Worm (Caenorhabditis elegans): Measurements from ENCODE around the gene sdz-24.
"Not testable (repeated sequence)": the region's sequence is repeated elsewhere in the genome, so short reads cannot be mapped to it uniquely, and the experiment has no call there.

Gene sdz-24

ce11 chrII:658369-658768 lies at the start of gene sdz-24:
sdz-24 (plus strand) TSS chrII:658669.
- TF ChIP-seq cebp-2 (GFP tag; IDR thresholded peaks at IDR 0.05) (no peak), B0261.1 (tag; optimal IDR thresholded peaks at IDR 0.05) (no peak), rpc-1 (optimal IDR thresholded peaks at IDR 0.05) (no peak), rpc-1 (tag; optimal IDR thresholded peaks at IDR 0.05) (no peak), nfya-2 (GFP tag; IDR thresholded peaks at IDR 0.05) (no peak), ceh-91 (GFP tag; IDR thresholded peaks at IDR 0.05) (no peak), tlf-1 (GFP tag; optimal IDR thresholded peaks at IDR 0.05) (no peak), mel-28 (tag; optimal IDR thresholded peaks at IDR 0.05; ENCODE audit: borderline replicate concordance) (no peak), D2030.7 (GFP tag; IDR thresholded peaks at IDR 0.05) (no peak)

ce11 chrII:608757-609156 lies 49.7 kb upstream of the sdz-24 start, which contains the start of gene W04H10.1:
W04H10.1 (plus strand) TSS chrII:609057.
- TF ChIP-seq rpc-1 (optimal IDR thresholded peaks at IDR 0.05) = no peak
- TF ChIP-seq rpc-1 (tag; optimal IDR thresholded peaks at IDR 0.05) = no peak
- no peak for TF ChIP-seq B0019.2 (GFP tag; conservative IDR thresholded peaks at IDR 0.05)
- no peak for TF ChIP-seq athp-1 (tag; optimal IDR thresholded peaks at IDR 0.05)
- no peak for TF ChIP-seq snpc-1.1 (tag; optimal IDR thresholded peaks at IDR 0.05; ENCODE audit: insufficient read depth)
- TF ChIP-seq nhr-90 (tag; optimal IDR thresholded peaks at IDR 0.05) = no peak
- no peak for TF ChIP-seq unc-62 (GFP tag; optimal IDR thresholded peaks at IDR 0.05)
- TF ChIP-seq ceh-58 (GFP tag; IDR thresholded peaks at IDR 0.05) = no peak
- TF ChIP-seq tbp1 (GFP tag; optimal IDR thresholded peaks at IDR 0.05) = no peak
- TF ChIP-seq xnd-1 (tag; optimal IDR thresholded peaks at IDR 0.05) = no peak
- TF ChIP-seq bed-1 (GFP tag; IDR thresholded peaks at IDR 0.05) = no peak
- TF ChIP-seq madf-10 (tag; optimal IDR thresholded peaks at IDR 0.05) = no peak
- TF ChIP-seq lin-26 (GFP tag; IDR thresholded peaks at IDR 0.05) = no peak
- TF ChIP-seq hlh-26 (GFP tag; conservative IDR thresholded peaks at IDR 0.05) = no peak
- TF ChIP-seq madf-3 (GFP tag; IDR thresholded peaks at IDR 0.05) = no peak
- no peak for TF ChIP-seq hmg-1.2 (GFP tag; IDR thresholded peaks at IDR 0.05)
- TF ChIP-seq madf-6 (GFP tag; IDR thresholded peaks at IDR 0.05) = no peak
- no peak for TF ChIP-seq egl-44 (GFP tag; IDR thresholded peaks at IDR 0.05)
- TF ChIP-seq aptf-2 (GFP tag; conservative IDR thresholded peaks at IDR 0.05) = no peak
- TF ChIP-seq B0336.3 (GFP tag; IDR thresholded peaks at IDR 0.05) = no peak

ce11 chrII:612361-612760 lies 46.1 kb upstream of the sdz-24 start, which contains the start of gene clec-118:
clec-118 (minus strand) TSS chrII:612461.
- not testable (repeated sequence) for TF ChIP-seq ceh-91 (GFP tag; IDR thresholded peaks at IDR 0.05); mxl-1 (tag; optimal IDR thresholded peaks at IDR 0.05); snpc-3.4 (tag; optimal IDR thresholded peaks at IDR 0.05)

ce11 chrII:614701-615100 lies 43.8 kb upstream of the sdz-24 start:
- TF ChIP-seq hrde-1 (tag; optimal IDR thresholded peaks at IDR 0.05; ENCODE audit: borderline replicate concordance) (no peak), K12H6.12 (tag; optimal IDR thresholded peaks at IDR 0.05) (no peak), F57A8.1 (GFP tag; optimal IDR thresholded peaks at IDR 0.05) (no peak), repo-1 (tag; optimal IDR thresholded peaks at IDR 0.05) (no peak), die-1 (tag; optimal IDR thresholded peaks at IDR 0.05) (no peak), gei-17 (GFP tag; optimal IDR thresholded peaks at IDR 0.05) (no peak), mcd-1 (GFP tag; IDR thresholded peaks at IDR 0.05) (no peak), B0261.1 (tag; optimal IDR thresholded peaks at IDR 0.05) (no peak), T26A5.8 (tag; optimal IDR thresholded peaks at IDR 0.05) (no peak), nfya-2 (GFP tag; IDR thresholded peaks at IDR 0.05) (no peak)

Measured in whole organism, young adult.